Worm (Caenorhabditis elegans): ENCODE measurements around the gene nlp-52.

nlp-52 gene

ce11 chrIII:750028-750427, 11.5 kb upstream of the nlp-52 start:
- no peak for TF ChIP-seq ztf-11 (tag; optimal IDR thresholded peaks at IDR 0.05)
- TF ChIP-seq jun-1 (tag; optimal IDR thresholded peaks at IDR 0.05) = no peak
- TF ChIP-seq elt-3 (tag; optimal IDR thresholded peaks at IDR 0.05) = peak in 1 of 6 experiments; percentile 20
- peak; percentile 95 for TF ChIP-seq blmp-1 (tag; optimal IDR thresholded peaks at IDR 0.05)
- peak; percentile 67 for TF ChIP-seq nhr-85 (tag)
- TF ChIP-seq dsc-1 (tag; optimal IDR thresholded peaks at IDR 0.05) = no peak
- TF ChIP-seq mep-1 (tag; optimal IDR thresholded peaks at IDR 0.05) = no peak

ce11 chrIII:752326-752725, 9.2 kb upstream of the nlp-52 start, which contains the start of gene pat-12:
Gene pat-12, minus strand, starts transcription at chrIII:752426.
- no peak for TF ChIP-seq tbx-2 (tag; optimal IDR thresholded peaks at IDR 0.05)
- TF ChIP-seq nhr-19 (GFP tag; conservative IDR thresholded peaks at IDR 0.05) = no peak
- no peak for TF ChIP-seq ceh-8 (GFP tag; optimal IDR thresholded peaks at IDR 0.05)
- no peak for TF ChIP-seq Y116A8C.19 (tag; optimal IDR thresholded peaks at IDR 0.05; ENCODE audit: borderline replicate concordance)
- no peak for TF ChIP-seq ceh-82 (tag; optimal IDR thresholded peaks at IDR 0.05)
- no peak for TF ChIP-seq unc-86 (tag; optimal IDR thresholded peaks at IDR 0.05)
- no peak for TF ChIP-seq unc-98 (GFP tag; IDR thresholded peaks at IDR 0.05)
- no peak for TF ChIP-seq egl-27 (tag; optimal IDR thresholded peaks at IDR 0.05)

- TF ChIP-seq nhr-237 (tag; optimal IDR thresholded peaks at IDR 0.05) = no peak
- TF ChIP-seq ceh-90 (tag; optimal IDR thresholded peaks at IDR 0.05) = no peak
- TF ChIP-seq lsy-2 (tag; optimal IDR thresholded peaks at IDR 0.05) = no peak
- no peak for TF ChIP-seq elt-2 (tag; optimal IDR thresholded peaks at IDR 0.05)
- TF ChIP-seq hpl-2 (GFP tag; optimal IDR thresholded peaks at IDR 0.05) = no peak
- TF ChIP-seq efl-1 (optimal IDR thresholded peaks at IDR 0.05) = no peak
- peak in 1 of 2 experiments; percentile 65 for TF ChIP-seq efl-1 (GFP tag; optimal IDR thresholded peaks at IDR 0.05 in 1 of 2)
- TF ChIP-seq unc-30 (tag; optimal IDR thresholded peaks at IDR 0.05) = no peak
Measured at ce11 chrIII:754371-754770, 7.2 kb upstream of the nlp-52 start.

- TF ChIP-seq sox-4 (tag; optimal IDR thresholded peaks at IDR 0.05) (no peak), zag-1 (tag; optimal IDR thresholded peaks at IDR 0.05) (no peak)
Measured at ce11 chrIII:757981-758380, 3.6 kb upstream of the nlp-52 start, which contains the start of gene T17H7.7. Gene T17H7.7, minus strand, starts transcription at chrIII:758081.

DNA sequence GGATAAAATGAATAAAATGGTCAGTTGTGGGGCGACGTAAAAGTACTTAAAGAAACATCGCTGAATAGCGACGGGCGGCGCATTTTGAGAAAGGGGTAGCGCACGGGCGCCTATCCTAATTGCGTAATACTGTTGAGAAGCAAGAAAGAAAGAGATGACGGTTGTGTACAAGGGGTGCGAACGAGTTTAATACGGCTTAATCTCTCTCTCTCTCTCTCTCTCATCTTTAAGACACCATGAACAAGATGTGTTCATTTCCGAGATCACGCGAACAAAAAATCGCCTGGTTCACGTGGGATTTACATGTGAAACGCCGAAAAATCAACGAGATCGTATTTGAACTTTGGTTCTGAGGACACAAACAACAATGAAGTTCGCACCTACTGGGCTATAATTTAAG, 1.9 kb upstream of the nlp-52 start:
- TF ChIP-seq unc-30 (tag; optimal IDR thresholded peaks at IDR 0.05) (no peak), zag-1 (tag; optimal IDR thresholded peaks at IDR 0.05) (no peak), xbp-1 (tag; optimal IDR thresholded peaks at IDR 0.05) (no peak), aha-1 (tag; optimal IDR thresholded peaks at IDR 0.05) (no peak), lsy-2 (tag; optimal IDR thresholded peaks at IDR 0.05) (no peak), blmp-1 (tag; optimal IDR thresholded peaks at IDR 0.05) (peak; percentile 36), pax-3 (tag; optimal IDR thresholded peaks at IDR 0.05) (no peak)

DNA sequence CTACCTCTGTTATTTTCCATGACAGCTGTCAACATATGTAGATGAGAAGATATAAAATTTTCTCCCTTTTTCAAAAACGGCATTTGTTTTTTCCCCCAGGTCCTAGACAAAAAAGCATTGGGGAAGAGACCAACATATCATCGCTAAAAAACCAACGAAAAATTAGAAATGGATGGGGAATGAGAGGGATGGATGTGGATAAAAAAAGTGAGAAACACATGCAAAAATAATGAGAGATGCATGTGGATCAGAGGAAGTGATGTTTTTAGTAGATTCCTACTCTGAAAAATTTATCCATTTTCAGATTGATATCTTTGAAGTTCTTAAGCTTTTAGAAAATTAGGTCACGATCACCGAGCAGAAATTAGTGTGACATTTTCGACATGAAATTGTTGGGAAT, 932 bp downstream of the nlp-52 start:
- no peak for TF ChIP-seq nhr-77 (tag; optimal IDR thresholded peaks at IDR 0.05)
- TF ChIP-seq dsc-1 (tag; optimal IDR thresholded peaks at IDR 0.05) = peak; percentile 85

DNA sequence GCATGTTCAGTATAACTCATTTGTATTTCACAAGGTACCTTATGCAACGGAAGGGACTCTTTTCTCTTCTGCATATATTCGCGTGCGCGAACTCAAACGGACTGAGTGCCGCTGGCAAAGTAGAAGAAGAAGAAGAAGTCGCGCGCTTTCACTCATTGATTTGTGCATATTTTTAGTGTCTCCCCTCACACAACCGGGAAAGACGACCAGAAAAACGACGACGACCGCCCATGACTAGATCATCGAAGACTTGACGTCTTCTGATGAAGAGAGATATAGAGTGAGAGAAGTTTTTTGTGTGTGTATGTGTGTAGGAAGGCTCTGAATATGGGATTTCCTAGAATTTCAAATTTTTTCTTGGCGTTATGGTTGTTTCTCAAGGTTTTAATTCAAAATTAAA, 2.8 kb downstream of the nlp-52 start:
- no peak for TF ChIP-seq nhr-84 (tag; optimal IDR thresholded peaks at IDR 0.05)
- no peak for TF ChIP-seq nhr-12 (tag; optimal IDR thresholded peaks at IDR 0.05)
- TF ChIP-seq nhr-237 (tag; optimal IDR thresholded peaks at IDR 0.05) = no peak
- no peak for TF ChIP-seq C34B4.2 (tag; optimal IDR thresholded peaks at IDR 0.05)
- TF ChIP-seq nhr-90 (tag; optimal IDR thresholded peaks at IDR 0.05; ENCODE audit: poor library complexity) = no peak
- no peak for TF ChIP-seq unc-98 (GFP tag; IDR thresholded peaks at IDR 0.05)
- no peak for TF ChIP-seq vab-15 (tag; optimal IDR thresholded peaks at IDR 0.05)
- TF ChIP-seq zag-1 (tag; optimal IDR thresholded peaks at IDR 0.05) = no peak
- TF ChIP-seq lin-13 (GFP tag; optimal IDR thresholded peaks at IDR 0.05) = no peak
- no peak for TF ChIP-seq irx-1 (tag; optimal IDR thresholded peaks at IDR 0.05)
- no peak for TF ChIP-seq ceh-8 (GFP tag; optimal IDR thresholded peaks at IDR 0.05)
- no peak for TF ChIP-seq hpl-2 (GFP tag; optimal IDR thresholded peaks at IDR 0.05)
- TF ChIP-seq mab-9 (GFP tag; IDR thresholded peaks at IDR 0.05) = no peak
- TF ChIP-seq C04F5.9 (tag; optimal IDR thresholded peaks at IDR 0.05) = no peak
- no peak for TF ChIP-seq Y116A8C.19 (tag; optimal IDR thresholded peaks at IDR 0.05; ENCODE audit: borderline replicate concordance)
- TF ChIP-seq ceh-88 (GFP tag; IDR thresholded peaks at IDR 0.05) = no peak
- no peak for TF ChIP-seq grh-1 (GFP tag; IDR thresholded peaks at IDR 0.05)
- peak; percentile 13 for TF ChIP-seq dsc-1 (tag; optimal IDR thresholded peaks at IDR 0.05)
- peak; percentile 51 for TF ChIP-seq nhr-47 (tag; optimal IDR thresholded peaks at IDR 0.05)
- TF ChIP-seq sox-4 (tag; optimal IDR thresholded peaks at IDR 0.05) = no peak
- TF ChIP-seq ceh-63 (GFP tag; optimal IDR thresholded peaks at IDR 0.05) = no peak
